Fruit fly (Drosophila melanogaster) whole organism: ENCODE measurements around the gene alpha-Est5.

Experiments used
- CG8478 ChIP-seq: fragments of >200 bp; optimal IDR thresholded peaks from 2 replicates; lab custom pipeline; 2018; ENCODE audit warnings: inconsistent platforms
- Dll ChIP-seq: fragments of >200 bp; optimal IDR thresholded peaks from 2 replicates; lab custom pipeline; 2017
- EcR ChIP-seq, 2 experiments: fragments of >200 bp; optimal IDR thresholded peaks; 2 replicates each; lab custom pipeline; 2017; ENCODE audit warnings: missing biosample characterization in 2 of 2, missing genetic modification characterization in 2 of 2, missing genetic modification reagents in 2 of 2
- pan ChIP-seq: fragments of >200 bp; optimal IDR thresholded peaks from 2 replicates; lab custom pipeline; 2017
- psq ChIP-seq: fragments of >200 bp; optimal IDR thresholded peaks from 2 replicates; lab custom pipeline; 2017
- usp ChIP-seq: fragments of >200 bp; optimal IDR thresholded peaks from 2 replicates; lab custom pipeline; 2017; ENCODE audit warnings: missing biosample characterization, missing genetic modification characterization, mixed read lengths

Gene alpha-Est5

dm6 chr3R:7522266-7522955 lies 13.8 kb downstream of the alpha-Est5 start:
- TF ChIP-seq pan (no peak), CG8478 (no peak), EcR (GFP tag; optimal IDR thresholded peaks at IDR 0.05; lab: Kevin White, UChicago) (no peak), usp (GFP tag; lab: Kevin White, UChicago) (no peak), psq (lab: Kevin White, UChicago) (no peak), Dll (lab: Kevin White, UChicago) (no peak)

DNA sequence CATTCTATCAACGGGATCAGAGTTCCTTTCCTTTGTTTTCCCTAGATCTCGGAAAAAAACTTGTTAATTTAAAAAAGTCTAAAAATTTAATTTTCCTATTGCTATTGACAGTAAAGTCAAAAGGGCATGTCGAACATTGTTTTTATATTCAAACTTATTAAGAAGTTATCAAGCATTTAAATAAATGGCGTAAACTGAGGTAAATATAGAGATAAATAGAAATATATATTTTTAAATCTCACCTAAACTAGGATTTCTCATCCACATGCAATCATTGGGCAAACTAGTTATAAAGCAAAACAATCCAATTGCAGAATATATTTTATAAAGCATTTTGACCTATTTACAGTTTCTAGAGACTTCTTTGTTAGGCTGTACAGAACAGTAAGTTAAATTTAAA lies 16.8 kb downstream of the alpha-Est5 start, which contains the start of gene Ubc84D:
TSS of gene Ubc84D (minus strand) at position 101 of the 400 bp plus-strand sequence.
- TF ChIP-seq usp (GFP tag; lab: Kevin White, UChicago), result no peak
- no peak for TF ChIP-seq EcR (GFP tag; optimal IDR thresholded peaks at IDR 0.05; lab: Kevin White, UChicago)
- TF ChIP-seq pan, result no peak
- TF ChIP-seq CG8478, result no peak
- no peak for TF ChIP-seq Dll (lab: Kevin White, UChicago)
- no peak for TF ChIP-seq psq (lab: Kevin White, UChicago)

- no peak for TF ChIP-seq pan
- TF ChIP-seq EcR (GFP tag; optimal IDR thresholded peaks at IDR 0.05; lab: Kevin White, UChicago), result no peak
- no peak for TF ChIP-seq psq (lab: Kevin White, UChicago)
- TF ChIP-seq CG8478, result no peak
- no peak for TF ChIP-seq Dll (lab: Kevin White, UChicago)
Observed at dm6 chr3R:7515599-7516069, 20.6 kb downstream of the alpha-Est5 start, which contains the start of gene alpha-Est8. Gene alpha-Est8, minus strand, starts transcription at chr3R:7515670.

dm6 chr3R:7514232-7514863 lies 21.8 kb downstream of the alpha-Est5 start:
- TF ChIP-seq usp (GFP tag; lab: Kevin White, UChicago) (no peak), psq (lab: Kevin White, UChicago) (no peak), EcR (GFP tag; optimal IDR thresholded peaks at IDR 0.05; lab: Kevin White, UChicago) (no peak), pan (no peak), Dll (lab: Kevin White, UChicago) (no peak), CG8478 (no peak)

dm6 chr3R:7508198-7508837 lies 27.9 kb downstream of the alpha-Est5 start:
- no peak for TF ChIP-seq CG8478
- no peak for TF ChIP-seq usp (GFP tag; lab: Kevin White, UChicago)
- no peak for TF ChIP-seq Dll (lab: Kevin White, UChicago)
- TF ChIP-seq pan, result no peak
- TF ChIP-seq EcR (GFP tag; optimal IDR thresholded peaks at IDR 0.05; lab: Kevin White, UChicago), result no peak

- TF ChIP-seq Dll (lab: Kevin White, UChicago) (no peak), EcR (GFP tag; optimal IDR thresholded peaks at IDR 0.05; lab: Kevin White, UChicago) (no peak), psq (lab: Kevin White, UChicago) (no peak), CG8478 (no peak), pan (no peak), usp (GFP tag; lab: Kevin White, UChicago) (no peak)
Observed at dm6 chr3R:7506314-7506988, 29.7 kb downstream of the alpha-Est5 start.

- no peak for TF ChIP-seq Dll (lab: Kevin White, UChicago)
- no peak for TF ChIP-seq usp (GFP tag; lab: Kevin White, UChicago)
- TF ChIP-seq CG8478, result no peak
- TF ChIP-seq EcR (GFP tag; optimal IDR thresholded peaks at IDR 0.05; lab: Kevin White, UChicago), result no peak
- TF ChIP-seq pan, result no peak
- TF ChIP-seq psq (lab: Kevin White, UChicago), result no peak
Observed at dm6 chr3R:7504989-7505761, 31.0 kb downstream of the alpha-Est5 start, which contains the start of gene alpha-Est9. Gene alpha-Est9, minus strand, starts transcription at chr3R:7505098.

DNA sequence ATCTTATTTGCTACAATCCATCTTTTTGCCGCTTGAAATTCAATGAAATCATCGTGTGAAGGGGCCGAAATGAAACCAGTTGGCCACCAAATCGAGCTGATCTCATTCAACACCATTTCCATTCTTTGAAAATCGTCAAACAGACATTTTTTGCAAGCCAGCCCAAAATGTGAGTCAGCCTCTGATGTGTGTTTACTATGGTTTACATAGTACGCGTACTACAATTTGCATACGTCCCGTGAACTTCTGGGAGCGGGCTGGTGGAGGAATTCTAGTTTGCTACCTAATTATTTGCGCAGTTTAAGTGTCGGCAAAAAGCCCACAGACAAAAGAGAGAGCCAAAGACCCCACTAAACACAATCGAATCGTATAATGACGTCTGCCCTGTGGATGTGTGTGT lies 33.0 kb downstream of the alpha-Est5 start:
- TF ChIP-seq usp (GFP tag; lab: Kevin White, UChicago) (no peak), psq (lab: Kevin White, UChicago) (no peak), CG8478 (no peak), Dll (lab: Kevin White, UChicago) (no peak), pan (no peak), EcR (GFP tag; optimal IDR thresholded peaks at IDR 0.05; lab: Kevin White, UChicago) (no peak)

DNA sequence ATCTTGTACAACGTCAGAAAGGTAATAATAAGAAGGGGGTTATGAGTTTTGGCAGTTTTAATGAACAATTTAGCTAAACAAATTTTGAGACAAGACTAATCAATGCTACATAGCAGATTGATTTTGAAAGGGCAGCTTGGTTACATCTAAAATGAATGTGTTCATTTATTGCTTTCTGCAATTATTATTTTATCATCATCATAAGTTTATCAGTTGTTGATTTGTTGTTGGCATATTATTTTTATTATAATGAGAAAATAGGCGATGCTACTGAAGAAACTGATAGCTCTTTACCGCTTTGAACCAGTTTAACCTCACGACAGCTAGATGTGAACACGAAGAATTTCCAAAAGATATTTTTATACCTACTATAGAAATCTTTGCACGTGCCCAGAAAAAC lies 33.9 kb downstream of the alpha-Est5 start, which contains the start of gene Mics1:
TSS of gene Mics1 (minus strand) at position 101 of the 400 bp plus-strand sequence.
- TF ChIP-seq pan, result no peak
- no peak for TF ChIP-seq Dll (lab: Kevin White, UChicago)
- TF ChIP-seq psq (lab: Kevin White, UChicago), result no peak
- TF ChIP-seq CG8478, result no peak
- TF ChIP-seq usp (GFP tag; lab: Kevin White, UChicago), result no peak
- TF ChIP-seq EcR (GFP tag; optimal IDR thresholded peaks at IDR 0.05; lab: Kevin White, UChicago), result no peak

- TF ChIP-seq CG8478, result no peak
- TF ChIP-seq pan, result no peak
- TF ChIP-seq Dll (lab: Kevin White, UChicago), result no peak
- no peak for TF ChIP-seq psq (lab: Kevin White, UChicago)
- TF ChIP-seq usp (GFP tag; lab: Kevin White, UChicago), result no peak
- TF ChIP-seq EcR (GFP tag; optimal IDR thresholded peaks at IDR 0.05; lab: Kevin White, UChicago), result no peak
Observed at dm6 chr3R:7500513-7500912, 35.7 kb downstream of the alpha-Est5 start.
